Worm (Caenorhabditis elegans): ENCODE data around the gene C25F9.8.

DNA sequence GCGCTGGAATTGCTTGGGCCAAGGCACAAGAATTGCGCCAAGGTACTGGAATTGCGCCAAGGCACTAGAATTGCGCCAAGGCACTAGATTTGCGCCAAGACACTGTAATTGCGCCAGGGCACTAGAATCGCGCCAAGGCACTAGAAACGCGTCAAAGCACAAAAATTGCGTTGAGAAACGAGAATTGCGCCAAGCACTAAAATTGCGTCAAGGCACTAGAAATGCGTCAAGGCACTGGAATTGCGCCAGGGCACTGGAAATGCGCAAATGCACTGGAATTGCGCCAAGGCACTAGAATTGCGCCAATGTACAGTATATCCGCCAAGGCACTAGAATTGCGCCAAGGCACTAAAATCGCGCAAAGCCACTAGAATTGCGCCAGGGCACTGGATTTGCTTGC is 23.1 kb upstream of the C25F9.8 start:
- TF ChIP-seq sdz-38 (tag; optimal IDR thresholded peaks at IDR 0.05) (no peak), nhr-120 (GFP tag; IDR thresholded peaks at IDR 0.05) (no peak), hmg-1.2 (GFP tag; IDR thresholded peaks at IDR 0.05) (no peak), K11D2.4 (GFP tag; IDR thresholded peaks at IDR 0.05) (no peak), efl-1 (GFP tag; optimal IDR thresholded peaks at IDR 0.05) (no peak), rcor-1 (GFP tag; IDR thresholded peaks at IDR 0.05) (no peak), hrde-1 (tag; optimal IDR thresholded peaks at IDR 0.05; ENCODE audit: borderline replicate concordance) (no peak), snpc-4 (GFP tag; optimal IDR thresholded peaks at IDR 0.05) (no peak), snpc-4 (tag; optimal IDR thresholded peaks at IDR 0.05) (no peak), unc-130 (GFP tag; optimal IDR thresholded peaks at IDR 0.05) (no peak), ztf-28 (GFP tag; IDR thresholded peaks at IDR 0.05) (no peak)
